Worm (Caenorhabditis elegans): ENCODE results near the gene kin-16.

Gene kin-16

ce11 chrII:9397496-9397895 is 38.4 kb downstream of the kin-16 start, which contains the start of gene Y51B9A.9:
Gene Y51B9A.9 (minus strand): TSS chrII:9397596.
- TF ChIP-seq lin-54 (GFP tag; optimal IDR thresholded peaks at IDR 0.05) (no peak), xnd-1 (tag; optimal IDR thresholded peaks at IDR 0.05) (no peak), mel-28 (tag; optimal IDR thresholded peaks at IDR 0.05; ENCODE audit: borderline replicate concordance) (no peak), attf-6 (GFP tag; IDR thresholded peaks at IDR 0.05) (no peak), gei-17 (GFP tag; optimal IDR thresholded peaks at IDR 0.05) (no peak), hrde-1 (tag; optimal IDR thresholded peaks at IDR 0.05; ENCODE audit: borderline replicate concordance) (no peak), dox-1 (GFP tag; IDR thresholded peaks at IDR 0.05) (no peak), lsy-27 (tag; optimal IDR thresholded peaks at IDR 0.05; ENCODE audit: borderline replicate concordance, insufficient read depth) (no peak), ceh-27 (GFP tag; optimal IDR thresholded peaks at IDR 0.05) (no peak), B0019.2 (GFP tag; conservative IDR thresholded peaks at IDR 0.05) (no peak), rec-8 (tag; optimal IDR thresholded peaks at IDR 0.05) (no peak), nhr-179 (tag; optimal IDR thresholded peaks at IDR 0.05) (no peak), cebp-1 (GFP tag; IDR thresholded peaks at IDR 0.05) (no peak), cebp-1 (tag; optimal IDR thresholded peaks at IDR 0.05) (no peak), ekl-4 (GFP tag; IDR thresholded peaks at IDR 0.05) (no peak), ccch-3 (GFP tag; optimal IDR thresholded peaks at IDR 0.05) (no peak), F39B2.1 (GFP tag; IDR thresholded peaks at IDR 0.05) (no peak), Y67H2A.10 (GFP tag; conservative IDR thresholded peaks at IDR 0.05) (no peak)

- no peak for TF ChIP-seq hmg-20 (GFP tag; IDR thresholded peaks at IDR 0.05)
- TF ChIP-seq ceh-27 (GFP tag; optimal IDR thresholded peaks at IDR 0.05) = no peak
- no peak for TF ChIP-seq F23B12.7 (tag; optimal IDR thresholded peaks at IDR 0.05; ENCODE audit: insufficient read depth)
Measured at ce11 chrII:9392724-9393123, 43.2 kb downstream of the kin-16 start, which contains the start of gene lido-17. Gene lido-17 (minus strand): TSS chrII:9392824.

- TF ChIP-seq snpc-1.3 (tag; optimal IDR thresholded peaks at IDR 0.05; ENCODE audit: insufficient read depth) = no peak
- TF ChIP-seq somi-1 (GFP tag; optimal IDR thresholded peaks at IDR 0.05) = no peak
Measured at ce11 chrII:9385241-9385640, 50.7 kb downstream of the kin-16 start, which contains the start of gene C06C3.7. Gene C06C3.7 (plus strand): TSS chrII:9385541.

All from whole organism, young adult.